Fruit fly (Drosophila melanogaster) whole organism, adult: Measurements from ENCODE around the gene CG5973.

Experiments used
- CG1620 ChIP-seq: fragments of 200-800 bp; sonication (Bioruptor generic); optimal IDR thresholded peaks from 2 replicates; lab custom pipeline; 2016; ENCODE audit warnings: missing biosample characterization, missing genetic modification characterization
- Clk ChIP-seq: fragments of 200-800 bp; sonication (Bioruptor generic); optimal IDR thresholded peaks from 2 replicates; lab custom pipeline; 2017; ENCODE audit warnings: missing biosample characterization, missing genetic modification characterization
- Hr96 ChIP-seq: fragments of 200-800 bp; sonication (Bioruptor generic); optimal IDR thresholded peaks from 2 replicates; lab custom pipeline; 2016; ENCODE audit warnings: missing biosample characterization, missing genetic modification characterization
- Mnt ChIP-seq: fragments of 200-800 bp; sonication (Bioruptor generic); optimal IDR thresholded peaks from 2 replicates; lab custom pipeline; 2016; ENCODE audit warnings: missing biosample characterization, mild to moderate bottlenecking, missing genetic modification characterization
- cnc ChIP-seq, 2 experiments: fragments of >200 bp; optimal IDR thresholded peaks; 2 replicates each; lab custom pipeline; 2017
- kay ChIP-seq: fragments of 200-800 bp; sonication (Bioruptor generic); peaks from one replicate; lab custom pipeline; 2016; ENCODE audit warnings: missing biosample characterization, missing genetic modification characterization, borderline replicate concordance
- ovo ChIP-seq: fragments of 200-800 bp; sonication (Bioruptor generic); optimal IDR thresholded peaks from 2 replicates; lab custom pipeline; 2016; ENCODE audit warnings: missing biosample characterization, missing genetic modification characterization
- tj ChIP-seq: fragments of 200-800 bp; sonication (Bioruptor generic); optimal IDR thresholded peaks from 3 replicates; lab custom pipeline; 2017; ENCODE audit warnings: missing biosample characterization, mild to moderate bottlenecking, missing genetic modification characterization, moderate library complexity

DNA sequence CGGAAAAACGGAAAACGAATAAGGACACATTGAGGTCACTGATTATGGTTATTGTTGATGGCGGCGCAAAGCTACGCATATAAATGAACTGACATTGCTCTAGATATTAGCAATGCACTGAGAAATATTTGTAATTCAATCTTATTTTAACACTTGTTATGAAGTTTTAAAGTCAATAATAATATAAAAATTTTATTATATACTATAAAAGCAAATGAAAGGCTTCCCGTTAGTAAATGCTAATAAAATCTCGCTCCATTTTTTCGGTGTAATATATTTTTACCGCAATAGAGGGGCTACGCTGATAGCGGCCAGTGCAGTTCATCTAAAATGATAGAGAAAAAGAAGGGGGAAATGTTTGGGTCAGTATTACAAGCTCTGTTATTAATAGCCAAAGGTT, 54.6 kb downstream of the CG5973 start:
- TF ChIP-seq ovo (no peak), kay (GFP tag; lab: Kevin White, UChicago) (no peak), Mnt (GFP tag; lab: Kevin White, UChicago) (no peak), Clk (GFP tag; lab: Kevin White, UChicago) (no peak), Hr96 (no peak), cnc (optimal IDR thresholded peaks at IDR 0.05; lab: Kevin White, UChicago) (no peak), CG1620 (GFP tag; lab: Kevin White, UChicago) (no peak), tj (GFP tag; lab: Kevin White, UChicago) (no peak)
